Worm (Caenorhabditis elegans) whole organism, late embryonic: ENCODE measurements around the gene B0222.5.

Experiments
- C38D4.7 ChIP-seq: fragments of 200-800 bp; sonication (Bioruptor generic); optimal IDR thresholded peaks from 2 replicates; lab custom pipeline; 2018; ENCODE audit warnings: mild to moderate bottlenecking, missing genetic modification characterization, moderate library complexity, missing compliant biosample characterization
- F13H6.1 ChIP-seq: sonication (generic microtip); optimal IDR thresholded peaks from 2 replicates; lab custom pipeline; 2016; ENCODE audit warnings: missing genetic modification characterization, missing compliant biosample characterization
- ceh-24 ChIP-seq: sonication (generic microtip); optimal IDR thresholded peaks from 2 replicates; lab custom pipeline; 2016; ENCODE audit warnings: mild to moderate bottlenecking, missing genetic modification characterization, missing compliant biosample characterization
- fkh-10 ChIP-seq: fragments of 150-350 bp; optimal IDR thresholded peaks from 2 replicates; lab custom pipeline; 2014; ENCODE audit warnings: missing biosample characterization, missing genetic modification reagents, missing genetic modification characterization
- mec-3 ChIP-seq: sonication (generic microtip); optimal IDR thresholded peaks from 2 replicates; lab custom pipeline; 2016; ENCODE audit warnings: borderline replicate concordance, missing genetic modification characterization, missing compliant biosample characterization
- nhr-11 ChIP-seq: fragments of 150-350 bp; optimal IDR thresholded peaks from 2 replicates; lab custom pipeline; 2014; ENCODE audit warnings: missing biosample characterization, missing genetic modification characterization
- pag-3 ChIP-seq: sonication (generic microtip); optimal IDR thresholded peaks from 2 replicates; lab custom pipeline; 2016; ENCODE audit warnings: missing compliant biosample characterization, missing genetic modification characterization, borderline replicate concordance
- pha-4 ChIP-seq: fragments of 150-350 bp; optimal IDR thresholded peaks from 2 replicates; lab custom pipeline; 2018; ENCODE audit warnings: missing biosample characterization, missing genetic modification reagents, missing genetic modification characterization
- pqm-1 ChIP-seq: sonication (generic microtip); optimal IDR thresholded peaks from 2 replicates; lab custom pipeline; 2016; ENCODE audit warnings: missing genetic modification characterization, missing compliant biosample characterization
- tbx-2 ChIP-seq: sonication (generic microtip); optimal IDR thresholded peaks from 2 replicates; lab custom pipeline; 2016; ENCODE audit warnings: missing genetic modification characterization, missing compliant biosample characterization
- unc-55 ChIP-seq: sonication (generic microtip); optimal IDR thresholded peaks from 2 replicates; lab custom pipeline; 2017; ENCODE audit warnings: missing biosample characterization, missing genetic modification reagents, missing genetic modification characterization

- no peak for TF ChIP-seq tbx-2 (tag; lab: Kevin White, UChicago)
- no peak for TF ChIP-seq pag-3 (tag; lab: Kevin White, UChicago)
- no peak for TF ChIP-seq fkh-10 (GFP tag; lab: Kevin White, UChicago)
- TF ChIP-seq mec-3 (tag; lab: Kevin White, UChicago): no peak
- TF ChIP-seq C38D4.7 (GFP tag; lab: Kevin White, UChicago): no peak
- no peak for TF ChIP-seq F13H6.1
- no peak for TF ChIP-seq pha-4 (tag; lab: Kevin White, UChicago)
- TF ChIP-seq nhr-11 (tag; lab: Kevin White, UChicago): no peak
- TF ChIP-seq pqm-1 (tag; lab: Kevin White, UChicago): no peak
- TF ChIP-seq ceh-24: no peak
- TF ChIP-seq unc-55: no peak
These were observed 6.5 kb downstream of the B0222.5 start for ce11 chrV:9148151-9148550.
